Worm (Caenorhabditis elegans) whole organism, young adult: Measurements from ENCODE around the gene dao-2.

Experiments
- Y53F4B.3 ChIP-seq: fragments of 200-800 bp; sonication (Bioruptor generic); IDR thresholded peaks from 2 replicates; pipeline ENCODE4 v1.3.6; 2022; ENCODE audit warnings: missing genetic modification reagents, missing genetic modification characterization, missing compliant biosample characterization
- Y53G8AR.9 ChIP-seq: fragments of 200-800 bp; sonication (Bioruptor generic); conservative IDR thresholded peaks from 2 replicates; pipeline ENCODE4 v1.3.6; 2022; ENCODE audit warnings: missing genetic modification reagents, missing genetic modification characterization, missing compliant biosample characterization
- ama-1 ChIP-seq, 3 experiments: fragments of 150-350 bp in 1 of 3; sonication (generic microtip) in 2 of 3; optimal IDR thresholded peaks; 2 replicates each; lab custom pipeline; 2014 to 2018; ENCODE audit warnings: missing biosample characterization in 2 of 3, missing genetic modification characterization in 2 of 3, missing genetic modification reagents in 2 of 3
- lsl-1 ChIP-seq: fragments of 200-800 bp; sonication (Bioruptor generic); optimal IDR thresholded peaks from 2 replicates; lab custom pipeline; 2018; ENCODE audit warnings: mild to moderate bottlenecking, missing genetic modification characterization, moderate library complexity, missing compliant biosample characterization
- sea-2 ChIP-seq: fragments of 200-800 bp; sonication (Bioruptor generic); IDR thresholded peaks from 2 replicates; pipeline ENCODE4 v1.3.6; 2022; ENCODE audit warnings: missing genetic modification characterization, missing compliant biosample characterization
- snpc-1.1 ChIP-seq: sonication (generic microtip); optimal IDR thresholded peaks from 2 replicates; lab custom pipeline; 2017; ENCODE audit warnings: missing genetic modification characterization, mild to moderate bottlenecking, missing compliant biosample characterization, antibody characterized with exemption, moderate library complexity, missing genotype, missing genetic modification reagents; ENCODE audit not compliant: insufficient read depth
- sptf-2 ChIP-seq: fragments of 200-800 bp; sonication (Bioruptor generic); optimal IDR thresholded peaks from 2 replicates; lab custom pipeline; 2018; ENCODE audit warnings: mild to moderate bottlenecking, missing genetic modification characterization, missing compliant biosample characterization

DNA sequence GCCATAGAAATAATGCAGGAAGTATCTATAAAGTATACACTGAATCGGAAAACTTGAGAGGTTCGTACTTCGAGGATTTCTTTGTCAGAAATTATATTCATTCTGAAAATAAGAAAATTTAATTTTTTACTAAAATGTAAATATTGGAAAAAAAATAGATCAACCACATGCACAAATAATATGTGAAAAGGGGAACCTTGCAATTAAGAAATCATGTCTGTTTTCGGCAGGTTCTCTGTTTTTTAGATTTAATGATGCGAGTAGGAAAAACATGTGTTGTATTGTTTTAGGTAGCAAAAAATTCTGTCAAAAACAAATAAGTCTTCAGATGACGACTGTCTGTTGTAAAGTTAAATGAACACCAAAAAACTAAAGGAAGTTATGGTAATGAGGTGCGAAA is 25.6 kb upstream of the dao-2 start, which contains the start of gene sra-33:
- TF ChIP-seq lsl-1 (GFP tag; lab: Kevin White, UChicago) (no peak), sptf-2 (no peak), ama-1 (optimal IDR thresholded peaks at IDR 0.05; lab: Kevin White, UChicago) (no peak), ama-1 (GFP tag; optimal IDR thresholded peaks at IDR 0.05; lab: Kevin White, UChicago) (no peak), snpc-1.1 (tag; lab: Kevin White, UChicago) (no peak), Y53G8AR.9 (no peak), Y53F4B.3 (GFP tag; lab: Robert Waterston, UW) (no peak), sea-2 (no peak)
